Worm (Caenorhabditis elegans): Measurements from ENCODE around the gene H35N09.1.

H35N09.1 gene

DNA sequence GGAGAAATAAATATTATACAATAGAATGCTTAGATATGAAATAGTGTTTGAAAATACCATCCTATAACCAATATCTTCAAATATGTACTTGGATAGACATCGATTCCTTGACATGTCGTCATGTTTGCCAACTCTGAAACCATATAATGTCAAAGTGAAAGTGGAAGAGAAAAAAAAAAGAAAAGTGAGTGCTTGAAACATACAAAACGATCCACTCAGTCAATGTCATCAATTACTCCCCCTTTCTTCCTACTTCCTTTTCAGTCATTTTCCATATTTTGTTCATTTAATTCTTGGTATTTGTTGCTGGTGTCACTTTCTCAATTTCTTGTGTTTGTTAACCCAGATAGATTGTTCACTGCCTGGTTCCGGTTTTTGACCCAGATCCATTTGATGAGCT lies 24.9 kb upstream of the H35N09.1 start, which contains the start of gene F18E9.4:
Gene F18E9.4 (plus strand): TSS at position 301 of the 400 bp plus-strand sequence.
- TF ChIP-seq egl-27 (tag; optimal IDR thresholded peaks at IDR 0.05): no peak
- no peak for TF ChIP-seq nhr-25 (tag; optimal IDR thresholded peaks at IDR 0.05)
- TF ChIP-seq unc-39 (tag; optimal IDR thresholded peaks at IDR 0.05): no peak
- no peak for TF ChIP-seq ZK546.5 (tag; optimal IDR thresholded peaks at IDR 0.05)
- no peak for TF ChIP-seq lin-39 (tag; optimal IDR thresholded peaks at IDR 0.05)
- no peak for TF ChIP-seq mab-5 (tag; optimal IDR thresholded peaks at IDR 0.05)
- TF ChIP-seq nhr-12 (tag; optimal IDR thresholded peaks at IDR 0.05): no peak
- TF ChIP-seq fos-1 (tag; optimal IDR thresholded peaks at IDR 0.05): no peak
- TF ChIP-seq F13H6.1 (tag; optimal IDR thresholded peaks at IDR 0.05): no peak
- TF ChIP-seq alr-1 (tag; optimal IDR thresholded peaks at IDR 0.05): no peak
- no peak for TF ChIP-seq sma-9 (GFP tag; optimal IDR thresholded peaks at IDR 0.05)
- no peak for TF ChIP-seq sma-9 (tag; optimal IDR thresholded peaks at IDR 0.05)
- TF ChIP-seq ztf-11 (tag; optimal IDR thresholded peaks at IDR 0.05): no peak

DNA sequence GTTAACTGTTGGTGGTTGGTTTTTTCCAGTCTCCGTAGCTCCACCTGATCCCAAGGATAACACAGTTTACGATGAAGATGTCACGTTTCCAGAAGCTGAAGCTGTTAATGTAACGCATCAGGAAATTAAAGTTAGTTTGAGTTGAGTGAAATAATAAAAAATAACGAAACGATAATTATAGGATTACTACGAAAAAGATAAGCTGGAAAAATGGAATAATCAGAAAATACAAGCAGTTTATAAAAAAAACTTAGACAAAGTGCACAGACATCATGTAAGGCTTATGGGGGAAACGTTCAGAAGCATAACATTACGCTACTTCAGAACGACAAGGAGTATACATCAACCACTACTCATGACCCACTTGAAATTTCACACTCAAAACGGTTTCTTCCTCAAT lies 23.7 kb upstream of the H35N09.1 start, which contains the start of gene F18E9.8:
Gene F18E9.8 (minus strand): TSS at position 101 of the 400 bp plus-strand sequence.
- TF ChIP-seq mab-5 (tag; optimal IDR thresholded peaks at IDR 0.05) (no peak), unc-55 (GFP tag; optimal IDR thresholded peaks at IDR 0.05) (no peak), F13H6.1 (tag; optimal IDR thresholded peaks at IDR 0.05) (no peak), lin-11 (tag; optimal IDR thresholded peaks at IDR 0.05) (no peak), zag-1 (tag; optimal IDR thresholded peaks at IDR 0.05) (no peak)

ce11 chrX:8582767-8583360 lies 22.3 kb upstream of the H35N09.1 start:
- TF ChIP-seq alr-1 (tag; optimal IDR thresholded peaks at IDR 0.05) (no peak), blmp-1 (tag; optimal IDR thresholded peaks at IDR 0.05; ENCODE audit: insufficient read depth) (peak; percentile 65)

DNA sequence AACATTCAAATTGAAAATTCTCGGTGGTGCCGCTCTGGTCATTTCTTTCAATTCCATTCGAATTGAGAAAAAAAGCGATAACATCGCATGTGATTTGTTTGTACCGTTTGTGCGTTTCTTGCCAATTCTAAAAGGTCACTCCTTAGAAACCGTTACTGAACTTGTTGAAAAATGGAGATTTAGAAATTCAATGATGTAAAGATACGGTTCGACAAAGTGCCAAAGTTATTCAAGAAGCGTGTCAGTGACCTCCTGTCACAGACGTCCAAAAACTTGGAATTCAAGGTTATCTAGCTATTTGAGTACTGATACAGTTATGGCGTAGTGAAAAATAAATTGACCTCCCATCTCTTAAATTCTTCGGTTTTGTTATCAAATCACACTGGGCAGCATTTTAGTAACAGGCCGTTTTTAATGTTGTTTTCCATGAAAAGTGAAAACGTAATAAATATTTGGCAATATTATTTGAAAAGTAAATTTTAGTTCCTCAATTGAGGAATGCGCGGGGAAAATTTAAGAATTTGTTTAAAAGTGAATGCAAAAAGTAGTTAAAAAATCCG lies 20.2 kb upstream of the H35N09.1 start:
- TF ChIP-seq unc-62 (GFP tag; optimal IDR thresholded peaks at IDR 0.05) (no peak), lin-39 (tag; optimal IDR thresholded peaks at IDR 0.05) (no peak), nhr-25 (tag; optimal IDR thresholded peaks at IDR 0.05) (peak; percentile 66), sma-9 (GFP tag; optimal IDR thresholded peaks at IDR 0.05) (peak; percentile 19), sma-9 (tag; optimal IDR thresholded peaks at IDR 0.05) (no peak), C34F6.9 (tag; optimal IDR thresholded peaks at IDR 0.05) (no peak), ceh-16 (tag; optimal IDR thresholded peaks at IDR 0.05) (no peak), nhr-12 (tag; optimal IDR thresholded peaks at IDR 0.05) (no peak), crh-2 (tag; optimal IDR thresholded peaks at IDR 0.05) (peak; percentile 17), blmp-1 (tag; optimal IDR thresholded peaks at IDR 0.05; ENCODE audit: insufficient read depth) (peak; percentile 49)

- peak; percentile 51 for TF ChIP-seq nhr-25 (tag; optimal IDR thresholded peaks at IDR 0.05)
- no peak for TF ChIP-seq ztf-1 (GFP tag; conservative IDR thresholded peaks at IDR 0.05)
- TF ChIP-seq lin-39 (tag; optimal IDR thresholded peaks at IDR 0.05): no peak
- no peak for TF ChIP-seq peb-1 (tag; optimal IDR thresholded peaks at IDR 0.05)
- TF ChIP-seq snpc-4 (tag; optimal IDR thresholded peaks at IDR 0.05): no peak
These were observed 19.3 kb upstream of the H35N09.1 start, which contains the start of gene F18E9.3 for ce11 chrX:8585837-8586236. Gene F18E9.3 (plus strand): TSS chrX:8586147.

DNA sequence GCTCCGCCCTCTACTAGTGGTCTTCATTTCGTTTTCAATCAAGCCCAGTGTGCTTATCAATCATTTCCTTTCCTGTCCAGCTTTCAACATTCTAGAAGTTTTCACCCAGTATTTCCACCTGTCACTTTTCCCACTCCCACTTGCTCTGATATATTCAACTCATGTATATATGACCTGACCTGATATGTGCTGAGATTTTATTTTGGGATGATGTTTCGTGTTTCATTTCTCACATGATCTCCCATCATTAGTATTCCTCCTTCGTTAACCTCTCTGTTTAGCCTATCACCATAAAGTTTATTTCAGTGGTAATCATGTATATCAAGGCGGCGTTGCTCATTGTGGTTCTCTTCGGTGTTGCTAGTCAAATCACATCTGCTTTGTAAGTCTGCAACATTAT lies 12.3 kb upstream of the H35N09.1 start, which contains the start of gene nlp-7:
Gene nlp-7 (plus strand): TSS at position 301 of the 400 bp plus-strand sequence.
- TF ChIP-seq sem-4 (tag; optimal IDR thresholded peaks at IDR 0.05): no peak
- no peak for TF ChIP-seq nhr-11 (tag; optimal IDR thresholded peaks at IDR 0.05)
- TF ChIP-seq R02D3.7 (tag; optimal IDR thresholded peaks at IDR 0.05): no peak
- TF ChIP-seq snpc-4 (tag; optimal IDR thresholded peaks at IDR 0.05): no peak
- no peak for TF ChIP-seq lsy-2 (tag; optimal IDR thresholded peaks at IDR 0.05)
- no peak for TF ChIP-seq ceh-16 (tag; optimal IDR thresholded peaks at IDR 0.05)
- no peak for TF ChIP-seq nhr-77 (tag; optimal IDR thresholded peaks at IDR 0.05)
- no peak for TF ChIP-seq elt-1 (tag; optimal IDR thresholded peaks at IDR 0.05)
- TF ChIP-seq ztf-11 (tag; optimal IDR thresholded peaks at IDR 0.05): no peak
- TF ChIP-seq zag-1 (tag; optimal IDR thresholded peaks at IDR 0.05): no peak
- no peak for TF ChIP-seq unc-55 (GFP tag; optimal IDR thresholded peaks at IDR 0.05)
- TF ChIP-seq lin-13 (GFP tag; optimal IDR thresholded peaks at IDR 0.05): no peak
- no peak for TF ChIP-seq nhr-6 (tag; optimal IDR thresholded peaks at IDR 0.05)
- no peak for TF ChIP-seq unc-39 (tag; optimal IDR thresholded peaks at IDR 0.05)
- no peak for TF ChIP-seq nhr-23 (tag; optimal IDR thresholded peaks at IDR 0.05)
- TF ChIP-seq gmeb-1 (tag; optimal IDR thresholded peaks at IDR 0.05): no peak
